Worm (Caenorhabditis elegans) whole organism, L4 larva: ENCODE data around the gene ceh-76.
A peak's percentile ranks its signal among the peaks of the same experiment; 100 is the strongest.

Experiments
- F49E8.2 ChIP-seq: sonication (generic microtip); optimal IDR thresholded peaks from 2 replicates; lab custom pipeline; 2016; ENCODE audit warnings: missing compliant biosample characterization, mild to moderate bottlenecking, missing genetic modification characterization, borderline replicate concordance
- Y75B8A.6 ChIP-seq: fragments of 200-800 bp; sonication (Bioruptor generic); IDR thresholded peaks from 2 replicates; pipeline ENCODE4 v1.3.6; 2022; ENCODE audit warnings: missing genetic modification reagents, missing genetic modification characterization, missing compliant biosample characterization
- ZK546.5 ChIP-seq, 2 experiments: sonication (generic microtip); optimal IDR thresholded peaks; 2 replicates each; lab custom pipeline; 2017; ENCODE audit warnings: missing biosample characterization in 2 of 2, missing genetic modification characterization in 2 of 2
- aha-1 ChIP-seq: fragments of 150-350 bp; peaks from one replicate; lab custom pipeline; 2014; ENCODE audit warnings: missing biosample characterization, missing genetic modification characterization
- ama-1 ChIP-seq: fragments of 150-350 bp; optimal IDR thresholded peaks from 2 replicates; lab custom pipeline; 2014; ENCODE audit warnings: inconsistent platforms, mixed read lengths
- ceh-20 ChIP-seq: fragments of 200-800 bp; sonication (Bioruptor generic); IDR thresholded peaks from 2 replicates; pipeline ENCODE4 v1.3.6; 2022; ENCODE audit warnings: missing genetic modification reagents, missing genetic modification characterization, missing compliant biosample characterization
- ceh-28 ChIP-seq: fragments of 150-350 bp; optimal IDR thresholded peaks from 2 replicates; lab custom pipeline; 2014; ENCODE audit warnings: missing biosample characterization, missing genetic modification reagents, missing genetic modification characterization
- ceh-82 ChIP-seq: sonication (generic microtip); optimal IDR thresholded peaks from 2 replicates; lab custom pipeline; 2017; ENCODE audit warnings: missing biosample characterization, missing genetic modification characterization
- cey-2 ChIP-seq: sonication (generic microtip); optimal IDR thresholded peaks from 3 replicates; lab custom pipeline; 2017; ENCODE audit warnings: missing genetic modification characterization, mild to moderate bottlenecking, missing compliant biosample characterization, antibody characterized with exemption, borderline replicate concordance; ENCODE audit not compliant: insufficient read depth
- daf-12 ChIP-seq: fragments of 150-350 bp; optimal IDR thresholded peaks from 2 replicates; lab custom pipeline; 2014; ENCODE audit warnings: missing biosample characterization, missing genetic modification reagents, missing genetic modification characterization
- daf-16 ChIP-seq, 3 experiments: sonication (generic microtip); optimal IDR thresholded peaks; 2 replicates each; lab custom pipeline; 2016 to 2017; ENCODE audit warnings: missing genetic modification characterization in 3 of 3, missing genetic modification reagents in 3 of 3, mild to moderate bottlenecking in 2 of 3, missing compliant biosample characterization in 2 of 3, missing biosample characterization in 1 of 3, moderate library complexity in 1 of 3
- daf-8 ChIP-seq: fragments of 200-800 bp; sonication (Bioruptor generic); IDR thresholded peaks from 2 replicates; pipeline ENCODE4 v1.3.6; 2022; ENCODE audit warnings: missing genetic modification characterization, missing compliant biosample characterization
- dmd-6 ChIP-seq: fragments of 200-800 bp; sonication (Bioruptor generic); IDR thresholded peaks from 2 replicates; pipeline ENCODE4 v1.3.6; 2022; ENCODE audit warnings: missing genetic modification reagents, missing genetic modification characterization, missing compliant biosample characterization
- dmd-8 ChIP-seq: fragments of 200-800 bp; sonication (Bioruptor generic); IDR thresholded peaks from 2 replicates; pipeline ENCODE4 v1.3.6; 2022; ENCODE audit warnings: missing genetic modification characterization, missing compliant biosample characterization
- dpl-1 ChIP-seq: fragments of 150-350 bp; optimal IDR thresholded peaks from 2 replicates; lab custom pipeline; 2014; ENCODE audit warnings: missing biosample characterization, missing genetic modification reagents, missing genetic modification characterization
- egl-27 ChIP-seq: sonication (generic microtip); optimal IDR thresholded peaks from 3 replicates; lab custom pipeline; 2017; ENCODE audit warnings: missing biosample characterization, missing genetic modification reagents, missing genetic modification characterization
- hif-1 ChIP-seq, 2 experiments: sonication (generic microtip); optimal IDR thresholded peaks; 2 replicates each; lab custom pipeline; 2016 to 2017; ENCODE audit warnings: missing compliant biosample characterization in 2 of 2, missing genetic modification characterization in 2 of 2, missing genetic modification reagents in 2 of 2, missing genotype in 2 of 2, mild to moderate bottlenecking in 1 of 2
- hlh-11 ChIP-seq: fragments of 200-800 bp; sonication (Bioruptor generic); optimal IDR thresholded peaks from 2 replicates; lab custom pipeline; 2018; ENCODE audit warnings: mild to moderate bottlenecking, missing genetic modification characterization, missing compliant biosample characterization
- hlh-30 ChIP-seq: sonication (generic microtip); optimal IDR thresholded peaks from 2 replicates; lab custom pipeline; 2017; ENCODE audit warnings: antibody characterized with exemption, mild to moderate bottlenecking, missing genetic modification characterization, missing compliant biosample characterization; ENCODE audit not compliant: insufficient read depth
- hmg-1.1 ChIP-seq: fragments of 200-800 bp; sonication (Bioruptor generic); IDR thresholded peaks from 2 replicates; pipeline ENCODE4 v1.3.6; 2022; ENCODE audit warnings: missing genetic modification reagents, missing genetic modification characterization, missing compliant biosample characterization
- lin-15B ChIP-seq: fragments of 150-350 bp; sonication (generic microtip); optimal IDR thresholded peaks from 3 replicates; lab custom pipeline; 2014; ENCODE audit warnings: missing biosample characterization, missing genetic modification characterization
- lin-38 ChIP-seq: fragments of 200-800 bp; sonication (Bioruptor generic); IDR thresholded peaks from 2 replicates; pipeline ENCODE4 v1.3.6; 2022; ENCODE audit warnings: missing genetic modification reagents, missing genetic modification characterization, missing compliant biosample characterization
- lir-3 ChIP-seq: sonication (generic microtip); optimal IDR thresholded peaks from 2 replicates; lab custom pipeline; 2016; ENCODE audit warnings: mild to moderate bottlenecking, missing genetic modification characterization, missing compliant biosample characterization
- lsy-2 ChIP-seq, 2 experiments: fragments of 150-350 bp in 1 of 2; sonication (generic microtip) in 1 of 2; optimal IDR thresholded peaks; 2 replicates each; lab custom pipeline; 2014 to 2017; ENCODE audit warnings: missing biosample characterization in 2 of 2, missing genetic modification characterization in 2 of 2
- madf-5 ChIP-seq, 2 experiments: fragments of 200-800 bp; sonication (Bioruptor generic); IDR thresholded peaks; 2 replicates each; pipeline ENCODE4 v1.3.6; 2022; ENCODE audit warnings: missing compliant biosample characterization in 2 of 2, missing genetic modification characterization in 2 of 2
- mdl-1 ChIP-seq, 2 experiments: fragments of 150-350 bp in 1 of 2; sonication (generic microtip) in 1 of 2; optimal IDR thresholded peaks; 2 replicates each; lab custom pipeline; 2014 to 2017; ENCODE audit warnings: missing biosample characterization in 2 of 2, missing genetic modification characterization in 2 of 2
- mdt-29 ChIP-seq: fragments of 200-800 bp; sonication (Bioruptor generic); IDR thresholded peaks from 2 replicates; pipeline ENCODE4 v1.3.6; 2022; ENCODE audit warnings: missing genetic modification reagents, missing genetic modification characterization, missing compliant biosample characterization
- mep-1 ChIP-seq: fragments of 150-350 bp; sonication (generic microtip); optimal IDR thresholded peaks from 3 replicates; lab custom pipeline; 2014; ENCODE audit warnings: missing biosample characterization, missing genetic modification characterization
- mxl-3 ChIP-seq: fragments of 200-800 bp; sonication (Bioruptor generic); optimal IDR thresholded peaks from 2 replicates; lab custom pipeline; 2018; ENCODE audit warnings: mild to moderate bottlenecking, missing genetic modification characterization, missing compliant biosample characterization
- nhr-237 ChIP-seq: sonication (generic microtip); optimal IDR thresholded peaks from 2 replicates; lab custom pipeline; 2017; ENCODE audit warnings: missing biosample characterization, missing genetic modification characterization
- nhr-28 ChIP-seq: fragments of 150-350 bp; optimal IDR thresholded peaks from 2 replicates; lab custom pipeline; 2014; ENCODE audit warnings: missing biosample characterization, missing genetic modification characterization
- nhr-48 ChIP-seq: sonication (generic microtip); optimal IDR thresholded peaks from 2 replicates; lab custom pipeline; 2016; ENCODE audit warnings: mild to moderate bottlenecking, missing genetic modification characterization, missing compliant biosample characterization
- nhr-76 ChIP-seq: fragments of 150-350 bp; optimal IDR thresholded peaks from 2 replicates; lab custom pipeline; 2014; ENCODE audit warnings: missing biosample characterization, missing genetic modification characterization
- nhr-77 ChIP-seq: fragments of 150-350 bp; optimal IDR thresholded peaks from 2 replicates; lab custom pipeline; 2014; ENCODE audit warnings: missing biosample characterization, missing genetic modification characterization
- pqm-1 ChIP-seq: sonication (generic microtip); optimal IDR thresholded peaks from 2 replicates; lab custom pipeline; 2017; ENCODE audit warnings: missing biosample characterization, missing genetic modification characterization
- rbr-2 ChIP-seq: sonication (generic microtip); optimal IDR thresholded peaks from 2 replicates; lab custom pipeline; 2016; ENCODE audit warnings: missing genotype, missing genetic modification characterization, missing compliant biosample characterization
- sdz-12 ChIP-seq: fragments of 200-800 bp; sonication (Bioruptor generic); optimal IDR thresholded peaks from 2 replicates; lab custom pipeline; 2018; ENCODE audit warnings: mild to moderate bottlenecking, missing genetic modification characterization, missing compliant biosample characterization
- set-16 ChIP-seq: fragments of 200-800 bp; sonication (Bioruptor generic); IDR thresholded peaks from 2 replicates; pipeline ENCODE4 v1.3.6; 2022; ENCODE audit warnings: missing genetic modification reagents, missing genetic modification characterization, missing compliant biosample characterization
- spr-3 ChIP-seq: fragments of 200-800 bp; sonication (Bioruptor generic); optimal IDR thresholded peaks from 2 replicates; lab custom pipeline; 2018; ENCODE audit warnings: mild to moderate bottlenecking, missing genetic modification characterization, missing compliant biosample characterization
- tra-1 ChIP-seq: fragments of 200-800 bp; sonication (Bioruptor generic); IDR thresholded peaks from 2 replicates; pipeline ENCODE4 v1.3.6; 2022; ENCODE audit warnings: missing genetic modification reagents, missing genetic modification characterization, missing compliant biosample characterization
- unc-62 ChIP-seq, 3 experiments: fragments of 150-350 bp in 1 of 3; sonication (generic microtip); optimal IDR thresholded peaks in 2 of 3; peaks in 1 of 3; 1 replicate in 1 of 3; 2 replicates in 2 of 3; lab custom pipeline; 2014 to 2017; ENCODE audit warnings: missing biosample characterization in 3 of 3, missing genetic modification characterization in 3 of 3, missing genetic modification reagents in 3 of 3, missing genotype in 1 of 3
- zfp-2 ChIP-seq: sonication (generic microtip); optimal IDR thresholded peaks from 2 replicates; lab custom pipeline; 2016; ENCODE audit warnings: mild to moderate bottlenecking, missing genetic modification characterization, missing compliant biosample characterization
- zfp-3 ChIP-seq: fragments of 200-800 bp; sonication (Bioruptor generic); conservative IDR thresholded peaks from 2 replicates; pipeline ENCODE4 v1.3.6; 2022; ENCODE audit warnings: missing genetic modification reagents, missing genetic modification characterization, missing compliant biosample characterization
- zip-11 ChIP-seq: fragments of 200-800 bp; sonication (Bioruptor generic); IDR thresholded peaks from 2 replicates; pipeline ENCODE4 v1.3.6; 2022; ENCODE audit warnings: missing genetic modification characterization, missing compliant biosample characterization
- zip-2 ChIP-seq: fragments of 150-350 bp; optimal IDR thresholded peaks from 2 replicates; lab custom pipeline; 2014; ENCODE audit warnings: missing biosample characterization, missing genetic modification characterization
- ztf-7 ChIP-seq: fragments of 150-350 bp; optimal IDR thresholded peaks from 2 replicates; lab custom pipeline; 2014; ENCODE audit warnings: missing biosample characterization, missing genetic modification characterization

ceh-76 gene

ce11 chrV:8027429-8028142 lies 33.1 kb upstream of the ceh-76 start:
- TF ChIP-seq pqm-1 (peak; percentile 5), dmd-6 (peak; percentile 39), Y75B8A.6 (GFP tag; lab: Robert Waterston, UW) (0 out of 2 replicates have a peak, but pooled peaks have one; percentile 26), spr-3 (GFP tag; lab: Kevin White, UChicago) (no peak), nhr-28 (tag; lab: Kevin White, UChicago) (peak; percentile 60), ama-1 (lab: Kevin White, UChicago) (no peak), nhr-76 (tag; lab: Kevin White, UChicago) (peak; percentile 3), daf-8 (no peak), ceh-28 (tag; lab: Kevin White, UChicago) (no peak), mdt-29 (GFP tag; lab: Robert Waterston, UW) (no peak), nhr-48 (peak; percentile 18), daf-16 (GFP tag; optimal IDR thresholded peaks at IDR 0.05; lab: Kevin White, UChicago) (no peak), daf-16 (tag; optimal IDR thresholded peaks at IDR 0.05; lab: Kevin White, UChicago) (peak; percentile 73)

DNA sequence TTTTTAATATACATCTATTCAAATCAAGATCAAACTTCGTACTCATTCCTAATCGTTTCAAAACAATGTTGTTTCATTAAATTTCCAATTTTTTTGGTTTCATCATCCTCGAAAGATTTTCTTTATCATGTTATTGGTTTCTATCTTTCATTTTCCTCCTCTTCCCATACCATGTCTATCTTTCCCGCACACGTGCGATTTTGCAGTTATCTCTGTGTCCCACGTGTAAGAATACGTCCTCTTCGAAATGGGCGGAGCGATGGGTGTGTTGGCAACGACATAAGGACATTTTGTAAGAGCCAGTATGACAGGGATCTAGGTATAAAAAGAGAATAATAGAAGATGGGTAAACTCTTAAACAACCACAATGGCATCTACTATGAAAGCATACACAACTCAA lies 31.9 kb upstream of the ceh-76 start, which contains the start of gene F43H9.4:
TSS of gene F43H9.4 (plus strand) at position 366 of the 400 bp plus-strand sequence.
- TF ChIP-seq lin-38 (no peak), hmg-1.1 (GFP tag; lab: Robert Waterston, UW) (no peak), nhr-28 (tag; lab: Kevin White, UChicago) (peak; percentile 75), tra-1 (GFP tag; lab: Robert Waterston, UW) (no peak), nhr-48 (peak; percentile 73), sdz-12 (GFP tag; lab: Kevin White, UChicago) (no peak), daf-12 (tag; lab: Kevin White, UChicago) (no peak), hlh-11 (tag; lab: Kevin White, UChicago) (peak; percentile 51), hlh-30 (peak; percentile 55), rbr-2 (tag; lab: Kevin White, UChicago) (no peak), aha-1 (tag; lab: Kevin White, UChicago) (peak; percentile 71), dpl-1 (GFP tag; lab: Kevin White, UChicago) (no peak), mxl-3 (peak; percentile 99), zip-11 (GFP tag; lab: Robert Waterston, UW) (no peak), zfp-3 (GFP tag; lab: Robert Waterston, UW) (no peak), mdl-1 (tag; optimal IDR thresholded peaks at IDR 0.05; lab: Kevin White, UChicago) (peak; percentile 79 to 89), F49E8.2 (tag; lab: Kevin White, UChicago) (no peak), daf-16 (GFP tag; optimal IDR thresholded peaks at IDR 0.05; lab: Kevin White, UChicago) (no peak), daf-16 (tag; optimal IDR thresholded peaks at IDR 0.05; lab: Kevin White, UChicago) (no peak), cey-2 (tag; lab: Kevin White, UChicago) (peak; percentile 86), madf-5 (GFP tag; IDR thresholded peaks at IDR 0.05; lab: Robert Waterston, UW) (no peak), unc-62 (GFP tag; optimal IDR thresholded peaks at IDR 0.05 in 1 of 2; lab: Kevin White, UChicago) (peak in 1 of 2 experiments; percentile 99), unc-62 (tag; optimal IDR thresholded peaks at IDR 0.05; lab: Kevin White, UChicago) (no peak), dmd-6 (peak; percentile 76), dmd-8 (GFP tag; lab: Robert Waterston, UW) (no peak), mep-1 (tag; lab: Kevin White, UChicago) (peak; percentile 9)

- TF ChIP-seq nhr-76 (tag; lab: Kevin White, UChicago) (no peak), egl-27 (tag; lab: Kevin White, UChicago) (no peak), lir-3 (tag; lab: Kevin White, UChicago) (no peak), nhr-237 (tag; lab: Kevin White, UChicago) (no peak), ceh-82 (tag; lab: Kevin White, UChicago) (no peak), nhr-28 (tag; lab: Kevin White, UChicago) (peak; percentile 64), lsy-2 (tag; optimal IDR thresholded peaks at IDR 0.05; lab: Kevin White, UChicago) (no peak), lin-15B (no peak), zip-11 (GFP tag; lab: Robert Waterston, UW) (no peak), nhr-77 (tag; lab: Kevin White, UChicago) (no peak), ceh-28 (tag; lab: Kevin White, UChicago) (no peak), zip-2 (tag; lab: Kevin White, UChicago) (no peak), ztf-7 (tag; lab: Kevin White, UChicago) (peak; percentile 83), ZK546.5 (tag; optimal IDR thresholded peaks at IDR 0.05; lab: Kevin White, UChicago) (no peak), set-16 (no peak), hif-1 (tag; optimal IDR thresholded peaks at IDR 0.05; lab: Kevin White, UChicago) (peak in 1 of 2 experiments; percentile 43), lin-38 (no peak), zfp-2 (tag; lab: Kevin White, UChicago) (no peak), ceh-20 (GFP tag; lab: Robert Waterston, UW) (no peak)
Observed at ce11 chrV:8025259-8025658, 30.8 kb upstream of the ceh-76 start.
